Fruit fly (Drosophila melanogaster) whole organism, embryonic: ENCODE measurements around the gene PNPase.

Source experiments
- B-H1 ChIP-seq: fragments of 200-800 bp; sonication (Bioruptor generic); IDR thresholded peaks from 3 replicates; pipeline ENCODE4 v1.3.6; 2022; ENCODE audit warnings: missing biosample characterization, missing genetic modification characterization
- CG1602 ChIP-seq: fragments of 200-800 bp; sonication (Bioruptor generic); optimal IDR thresholded peaks from 3 replicates; lab custom pipeline; 2016; ENCODE audit warnings: missing biosample characterization, missing genetic modification characterization
- CG9932 ChIP-seq: fragments of 200-800 bp; sonication (Bioruptor generic); IDR thresholded peaks from 2 replicates; pipeline ENCODE4 v1.3.6; 2022; ENCODE audit warnings: missing biosample characterization, missing genetic modification characterization
- NK7.1 ChIP-seq: fragments of 200-800 bp; sonication (Bioruptor generic); optimal IDR thresholded peaks from 3 replicates; lab custom pipeline; 2016; ENCODE audit warnings: missing biosample characterization, missing genetic modification characterization
- Neu2 ChIP-seq: fragments of 200-800 bp; sonication (Bioruptor generic); optimal IDR thresholded peaks from 3 replicates; lab custom pipeline; 2016; ENCODE audit warnings: missing biosample characterization, missing genetic modification characterization, borderline replicate concordance
- TFAM ChIP-seq: fragments of 200-800 bp; sonication (Bioruptor generic); optimal IDR thresholded peaks from 2 replicates; lab custom pipeline; 2017; ENCODE audit warnings: missing biosample characterization, missing genetic modification characterization, inconsistent platforms
- hth ChIP-seq: fragments of >200 bp; optimal IDR thresholded peaks from 2 replicates; lab custom pipeline; 2017; ENCODE audit warnings: inconsistent platforms
- ssp ChIP-seq: fragments of 200-800 bp; sonication (Bioruptor generic); IDR thresholded peaks from 2 replicates; pipeline ENCODE4 v1.3.6; 2022; ENCODE audit warnings: missing biosample characterization, missing genetic modification characterization
- zf30C ChIP-seq: fragments of 200-800 bp; sonication (Bioruptor generic); optimal IDR thresholded peaks from 3 replicates; lab custom pipeline; 2018; ENCODE audit warnings: missing biosample characterization, mild to moderate bottlenecking, missing genetic modification characterization

DNA sequence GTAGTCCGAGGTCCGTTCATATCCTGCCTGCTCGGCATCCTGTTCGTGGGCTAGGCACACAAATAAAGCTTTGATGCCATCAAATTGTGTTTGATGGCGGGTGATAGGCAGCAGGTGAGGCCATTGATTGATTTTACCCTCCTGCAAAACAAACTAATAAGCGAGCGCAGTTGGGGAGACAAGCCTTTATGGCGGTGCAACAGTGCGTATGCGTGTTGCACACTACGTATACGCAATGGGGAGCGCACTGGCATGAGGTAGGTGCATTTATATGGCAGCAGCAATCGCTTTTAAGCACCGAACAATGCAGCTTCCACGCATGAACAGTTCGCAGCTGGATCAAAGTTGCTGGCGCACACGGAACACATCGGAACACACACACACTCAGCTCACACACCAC is 24.8 kb downstream of the PNPase start:
- no peak for TF ChIP-seq ssp
- TF ChIP-seq CG1602 (GFP tag; lab: Kevin White, UChicago): no peak
- no peak for TF ChIP-seq CG9932
- no peak for TF ChIP-seq zf30C (GFP tag; lab: Kevin White, UChicago)
- TF ChIP-seq Neu2 (GFP tag; lab: Kevin White, UChicago): no peak
- no peak for TF ChIP-seq TFAM
- no peak for TF ChIP-seq B-H1 (GFP tag; lab: Robert Waterston, UW)
- TF ChIP-seq hth (lab: Kevin White, UChicago): no peak
- no peak for TF ChIP-seq NK7.1 (GFP tag; lab: Kevin White, UChicago)
